Fruit fly (Drosophila melanogaster) whole organism, wandering third instar larva: ENCODE results near the gene galla-2.

ENCODE experiments used
- CG9705 ChIP-seq: fragments of 200-800 bp; sonication (Bioruptor generic); optimal IDR thresholded peaks from 2 replicates; lab custom pipeline; 2018; ENCODE audit warnings: missing biosample characterization, mild to moderate bottlenecking, missing genetic modification characterization
- Dfd ChIP-seq: fragments of >200 bp; optimal IDR thresholded peaks from 2 replicates; lab custom pipeline; 2017; ENCODE audit warnings: missing biosample characterization, missing genetic modification characterization
- Hr78 ChIP-seq: fragments of >200 bp; optimal IDR thresholded peaks from 2 replicates; lab custom pipeline; 2017; ENCODE audit warnings: missing biosample characterization, missing genetic modification characterization
- Rel ChIP-seq, 2 experiments: fragments of 200-800 bp; sonication (Bioruptor generic) in 1 of 2; optimal IDR thresholded peaks; 2 replicates in 1 of 2; 3 replicates in 1 of 2; lab custom pipeline; 2016 to 2019; ENCODE audit warnings: mild to moderate bottlenecking in 2 of 2, missing biosample characterization in 2 of 2, missing genetic modification characterization in 2 of 2, moderate library complexity in 1 of 2
- Sp1 ChIP-seq: fragments of 200-800 bp; sonication (Bioruptor generic); optimal IDR thresholded peaks from 3 replicates; lab custom pipeline; 2019; ENCODE audit warnings: missing biosample characterization, mild to moderate bottlenecking, missing genetic modification characterization, moderate library complexity
- br ChIP-seq: fragments of 200-800 bp; sonication (Bioruptor generic); optimal IDR thresholded peaks from 2 replicates; lab custom pipeline; 2016; ENCODE audit warnings: missing biosample characterization, missing genetic modification characterization
- dl ChIP-seq, 2 experiments: fragments of 175-275, 200-275 bp in 1 of 2; fragments of 200-275 bp in 1 of 2; sonication (Bioruptor generic); optimal IDR thresholded peaks; lab custom pipeline; 2018; ENCODE audit warnings: mild to moderate bottlenecking in 2 of 2, missing biosample characterization in 2 of 2, missing genetic modification characterization in 2 of 2, moderate library complexity in 2 of 2; ENCODE audit not compliant: partially characterized antibody in 2 of 2, insufficient read depth in 1 of 2
- ey ChIP-seq: fragments of 200-800 bp; sonication (Bioruptor generic); optimal IDR thresholded peaks from 2 replicates; lab custom pipeline; 2016; ENCODE audit warnings: missing biosample characterization, missing genetic modification characterization
- fru ChIP-seq: fragments of 200-800 bp; sonication (Bioruptor generic); optimal IDR thresholded peaks from 3 replicates; lab custom pipeline; 2016; ENCODE audit warnings: missing biosample characterization, mild to moderate bottlenecking, missing genetic modification characterization
- lola ChIP-seq: fragments of >200 bp; optimal IDR thresholded peaks from 2 replicates; lab custom pipeline; 2017; ENCODE audit warnings: missing biosample characterization, missing genetic modification characterization
- psq ChIP-seq: fragments of 200-800 bp; sonication (Bioruptor generic); optimal IDR thresholded peaks from 3 replicates; lab custom pipeline; 2017; ENCODE audit warnings: missing biosample characterization, mild to moderate bottlenecking, missing genetic modification characterization, moderate library complexity
- rgr ChIP-seq: fragments of 200-800 bp; sonication (Bioruptor generic); optimal IDR thresholded peaks from 3 replicates; lab custom pipeline; 2016; ENCODE audit warnings: missing biosample characterization, mild to moderate bottlenecking, missing genetic modification characterization
- sage ChIP-seq: fragments of 200-800 bp; sonication (Bioruptor generic); optimal IDR thresholded peaks from 2 replicates; lab custom pipeline; 2016; ENCODE audit warnings: missing biosample characterization, mild to moderate bottlenecking, missing genetic modification characterization
- usp ChIP-seq: fragments of >200 bp; optimal IDR thresholded peaks from 2 replicates; lab custom pipeline; 2017; ENCODE audit warnings: missing biosample characterization, missing genetic modification characterization

dm6 chr3L:10858569-10858968 lies 24.1 kb upstream of the galla-2 start:
- TF ChIP-seq psq (GFP tag; lab: Kevin White, UChicago) (no peak), lola (GFP tag; lab: Kevin White, UChicago) (no peak), ey (GFP tag; lab: Kevin White, UChicago) (no peak), fru (GFP tag; lab: Kevin White, UChicago) (no peak), Sp1 (GFP tag; lab: Kevin White, UChicago) (no peak), rgr (no peak), dl (GFP tag; optimal IDR thresholded peaks at IDR 0.05; lab: Kevin White, UChicago; ENCODE audit: insufficient read depth in 1 of 2, partially characterized antibody in 2 of 2) (no peak), usp (GFP tag; lab: Kevin White, UChicago) (no peak), br (no peak), Dfd (GFP tag; lab: Kevin White, UChicago) (no peak), sage (no peak), Hr78 (no peak), Rel (GFP tag; optimal IDR thresholded peaks at IDR 0.05; lab: Kevin White, UChicago) (no peak), Rel (tag; optimal IDR thresholded peaks at IDR 0.05; lab: Kevin White, UChicago) (no peak), CG9705 (GFP tag; lab: Kevin White, UChicago) (no peak)
